Worm (Caenorhabditis elegans): ENCODE data around the gene K04C2.5.
A peak's percentile ranks its signal among the peaks of the same experiment; 100 is the strongest.

Gene K04C2.5

DNA sequence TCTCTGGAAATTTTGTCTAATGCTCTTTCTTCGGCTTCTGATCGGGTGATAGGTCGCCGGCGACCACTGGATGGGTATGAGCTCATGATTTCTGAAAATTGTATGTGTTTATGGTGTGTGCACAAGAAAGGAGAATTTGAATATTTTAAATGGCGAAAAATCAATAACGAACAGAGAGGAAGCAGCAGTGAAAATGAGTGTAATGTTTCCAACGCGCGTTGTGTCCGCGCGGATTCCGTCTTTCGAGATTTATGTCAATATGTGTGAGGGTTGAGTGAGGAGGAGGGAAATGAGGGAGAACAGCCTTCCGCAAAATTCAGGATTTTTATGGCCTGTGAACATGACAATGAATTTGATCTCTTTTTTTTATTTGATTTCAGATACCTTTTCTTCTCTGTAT, 37.3 kb upstream of the K04C2.5 start, which contains the start of gene flap-1:
TSS of gene flap-1 (minus strand) at position 101 of the 400 bp plus-strand sequence.
- TF ChIP-seq fos-1 (tag; optimal IDR thresholded peaks at IDR 0.05) (no peak), ztf-4 (tag; optimal IDR thresholded peaks at IDR 0.05) (no peak), pha-4 (tag; optimal IDR thresholded peaks at IDR 0.05) (no peak), ama-1 (optimal IDR thresholded peaks at IDR 0.05) (no peak)

DNA sequence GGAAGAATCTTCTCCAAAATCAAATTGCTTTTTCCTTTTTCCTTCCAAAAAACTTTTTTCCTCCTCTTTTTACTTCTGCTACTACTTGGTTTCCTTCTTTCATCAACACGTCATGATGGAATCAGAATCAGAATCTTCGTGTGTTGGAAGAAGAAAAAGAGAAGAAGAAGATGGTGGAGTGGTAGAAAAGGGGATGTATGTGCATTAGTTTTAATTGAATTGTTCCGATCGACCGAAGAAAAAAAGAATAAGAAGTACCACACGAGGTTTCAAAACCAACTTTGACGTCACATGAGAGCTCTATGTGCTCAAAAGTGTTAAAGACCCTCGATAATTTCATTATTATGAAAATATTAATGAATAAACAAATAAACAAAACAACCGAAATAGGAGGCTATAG, 23.4 kb upstream of the K04C2.5 start:
- peak; percentile 31 for TF ChIP-seq fkh-10 (GFP tag; optimal IDR thresholded peaks at IDR 0.05)
- no peak for TF ChIP-seq nfya-1 (tag; optimal IDR thresholded peaks at IDR 0.05; ENCODE audit: insufficient read depth)

DNA sequence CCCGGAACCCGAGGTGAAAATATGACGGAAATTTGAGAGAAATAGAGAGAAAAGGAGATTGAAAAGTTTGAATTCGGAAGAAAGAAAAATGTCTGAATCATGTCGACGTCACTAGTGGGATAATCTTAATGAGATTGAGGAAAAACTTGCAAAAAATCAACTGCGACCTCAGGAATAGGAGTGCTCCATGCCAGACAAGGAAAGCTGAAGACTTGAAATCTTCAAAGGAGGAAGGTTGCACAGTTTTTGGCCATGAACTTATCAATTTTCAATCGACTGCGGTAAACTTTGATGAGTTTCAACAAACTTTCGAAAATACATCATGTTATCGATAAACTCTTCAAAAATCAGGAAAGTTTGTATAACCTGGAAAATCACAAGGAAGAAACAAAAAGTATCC, 20.9 kb upstream of the K04C2.5 start, which contains the start of gene pdf-1:
TSS of gene pdf-1 (minus strand) at position 101 of the 400 bp plus-strand sequence.
- no peak for TF ChIP-seq egl-27 (tag; optimal IDR thresholded peaks at IDR 0.05)
- no peak for TF ChIP-seq ceh-9 (tag; optimal IDR thresholded peaks at IDR 0.05)
- TF ChIP-seq ztf-11 (tag; optimal IDR thresholded peaks at IDR 0.05): no peak
- no peak for TF ChIP-seq nfya-1 (tag; optimal IDR thresholded peaks at IDR 0.05; ENCODE audit: insufficient read depth)
- TF ChIP-seq daf-12 (tag; optimal IDR thresholded peaks at IDR 0.05): no peak

DNA sequence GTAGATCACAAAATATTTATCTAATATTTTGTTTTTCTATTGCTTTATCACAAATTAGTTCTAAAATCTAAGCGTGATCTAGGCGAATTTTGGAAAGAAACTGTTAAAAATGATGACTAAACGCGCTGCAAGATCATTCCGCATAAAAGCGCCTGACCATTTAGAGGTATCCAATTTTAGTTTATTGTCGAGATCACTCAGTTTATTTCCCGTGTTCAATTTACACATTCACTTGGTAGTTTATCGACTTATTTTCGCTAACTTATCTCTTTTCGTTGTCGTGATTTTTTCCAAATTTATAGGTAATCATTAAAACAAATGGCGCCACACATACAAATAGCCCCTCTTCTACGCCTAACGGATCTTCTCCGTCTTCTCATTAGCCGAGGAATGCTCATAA, 14.9 kb upstream of the K04C2.5 start, which contains the start of gene T07E3.2:
TSS of gene T07E3.2 (plus strand) at position 301 of the 400 bp plus-strand sequence.
- no peak for TF ChIP-seq lin-39 (tag; optimal IDR thresholded peaks at IDR 0.05)
- no peak for TF ChIP-seq ceh-82 (tag; optimal IDR thresholded peaks at IDR 0.05)
- no peak for TF ChIP-seq pha-4 (tag; optimal IDR thresholded peaks at IDR 0.05)
- no peak for TF ChIP-seq egl-27 (tag; optimal IDR thresholded peaks at IDR 0.05)
- TF ChIP-seq ztf-11 (tag; optimal IDR thresholded peaks at IDR 0.05): no peak
- no peak for TF ChIP-seq daf-12 (tag; optimal IDR thresholded peaks at IDR 0.05)

DNA sequence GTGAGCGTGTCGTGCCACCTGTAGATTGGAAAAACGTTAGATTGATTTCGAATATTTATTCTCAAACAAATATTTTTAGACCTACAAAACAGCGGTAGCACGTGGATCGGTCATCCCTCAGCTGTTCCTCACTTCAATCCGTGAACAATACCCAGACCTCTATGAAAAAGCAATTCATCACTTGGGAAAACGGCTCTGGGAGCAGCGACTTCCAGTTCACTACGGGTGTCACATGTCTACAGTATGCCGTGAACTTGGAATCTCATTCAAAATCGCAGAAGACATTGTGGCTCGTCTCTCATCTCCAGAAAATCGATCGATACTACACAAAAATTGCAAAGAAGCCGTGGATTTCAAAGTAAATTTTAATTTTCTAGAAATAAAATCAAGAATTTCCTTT, 13.0 kb upstream of the K04C2.5 start:
- no peak for TF ChIP-seq fkh-10 (GFP tag; optimal IDR thresholded peaks at IDR 0.05)
- no peak for TF ChIP-seq elt-1 (tag; optimal IDR thresholded peaks at IDR 0.05)
- TF ChIP-seq hmg-11 (tag; optimal IDR thresholded peaks at IDR 0.05): no peak
- TF ChIP-seq R02D3.7 (tag; optimal IDR thresholded peaks at IDR 0.05): no peak
- TF ChIP-seq ztf-11 (tag; optimal IDR thresholded peaks at IDR 0.05): no peak
- TF ChIP-seq pqm-1 (tag; optimal IDR thresholded peaks at IDR 0.05): no peak
- no peak for TF ChIP-seq zag-1 (tag; optimal IDR thresholded peaks at IDR 0.05)
- TF ChIP-seq snpc-4 (tag; optimal IDR thresholded peaks at IDR 0.05): no peak

DNA sequence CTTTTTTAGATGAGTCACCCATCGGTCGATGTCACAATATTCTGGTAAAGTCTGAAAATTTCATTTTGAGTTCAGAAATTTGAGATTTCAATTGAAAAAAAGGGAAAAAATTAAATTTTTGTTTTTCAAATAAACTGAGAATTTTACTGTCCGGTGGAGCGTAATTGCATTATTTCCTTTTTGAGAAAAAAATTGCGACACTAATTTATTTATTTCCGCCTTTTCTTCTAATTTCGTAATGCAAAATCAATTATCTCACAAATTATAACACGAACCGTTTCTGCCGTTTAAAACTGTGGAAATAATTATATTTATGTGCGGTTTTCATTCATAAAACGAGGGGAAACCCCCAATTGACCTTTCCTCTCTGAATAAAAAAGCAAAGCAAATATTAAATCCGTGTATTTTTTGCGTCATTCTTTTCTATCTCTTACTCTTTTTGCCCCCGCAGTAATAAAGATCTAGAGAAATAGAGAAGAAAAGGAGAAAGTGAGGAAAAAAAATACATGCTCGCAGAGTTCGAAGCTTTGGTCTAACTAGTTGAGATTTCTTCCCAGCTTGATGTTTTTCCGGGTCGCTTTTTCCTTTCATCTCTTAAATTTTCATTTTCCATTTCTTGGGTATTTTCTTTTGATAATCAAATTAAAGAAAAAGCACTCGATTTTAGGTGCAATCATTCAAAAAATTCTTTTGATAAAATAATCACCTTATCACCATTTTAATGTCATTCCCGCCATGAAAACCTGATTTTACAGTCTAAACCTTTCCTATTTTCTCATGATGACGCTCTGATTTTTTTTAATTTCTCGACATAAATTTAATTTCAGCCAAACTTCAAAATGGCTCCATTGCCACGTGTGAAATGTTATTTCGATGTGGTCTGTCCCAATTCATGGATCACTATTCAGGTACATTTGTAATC, 11.9 kb upstream of the K04C2.5 start, which contains the start of the genes brc-2 and T07E3.3:
TSS of gene brc-2 (minus strand) at position 51 of the 922 bp plus-strand sequence.
TSS of gene T07E3.3 (plus strand) at position 822 of the 922 bp plus-strand sequence.
- TF ChIP-seq hmg-11 (tag; optimal IDR thresholded peaks at IDR 0.05): peak; percentile 5
- peak; percentile 60 for TF ChIP-seq elt-2 (tag; optimal IDR thresholded peaks at IDR 0.05)
- peak; percentile 67 for TF ChIP-seq pha-4 (tag; optimal IDR thresholded peaks at IDR 0.05)
- TF ChIP-seq unc-62 (GFP tag; optimal IDR thresholded peaks at IDR 0.05): no peak
- TF ChIP-seq nhr-12 (tag; optimal IDR thresholded peaks at IDR 0.05): no peak
- peak; percentile 0 for TF ChIP-seq nfya-1 (tag; optimal IDR thresholded peaks at IDR 0.05; ENCODE audit: insufficient read depth)
- TF ChIP-seq skn-1 (tag; optimal IDR thresholded peaks at IDR 0.05): peak; percentile 14
- no peak for TF ChIP-seq zag-1 (tag; optimal IDR thresholded peaks at IDR 0.05)
- no peak for TF ChIP-seq nhr-23 (tag; optimal IDR thresholded peaks at IDR 0.05)
- TF ChIP-seq nhr-25 (tag; optimal IDR thresholded peaks at IDR 0.05): no peak
- TF ChIP-seq ceh-16 (tag; optimal IDR thresholded peaks at IDR 0.05): no peak
- TF ChIP-seq pqm-1 (tag; optimal IDR thresholded peaks at IDR 0.05): peak; percentile 42
- TF ChIP-seq lin-15B (tag; optimal IDR thresholded peaks at IDR 0.05): no peak

DNA sequence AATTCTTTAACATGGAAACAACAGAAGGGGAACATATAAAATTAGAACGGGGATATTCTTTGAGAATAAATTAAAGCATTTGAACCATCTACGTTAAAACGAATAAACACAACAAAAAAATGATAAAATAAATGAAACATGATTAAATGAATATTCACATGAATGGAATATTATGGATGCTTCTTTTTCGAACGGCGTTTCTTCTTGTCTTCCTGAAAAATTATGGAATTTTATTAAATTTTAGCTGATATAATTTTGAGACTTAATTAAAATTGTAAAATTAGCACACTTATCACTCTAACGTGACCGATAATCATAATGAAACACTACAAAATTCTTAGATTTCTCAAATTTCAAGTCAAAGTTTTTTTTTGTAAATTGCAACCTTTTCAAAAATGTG, 9.1 kb upstream of the K04C2.5 start:
- no peak for TF ChIP-seq pqm-1 (tag; optimal IDR thresholded peaks at IDR 0.05)
- no peak for TF ChIP-seq nhr-28 (tag; optimal IDR thresholded peaks at IDR 0.05)
- no peak for TF ChIP-seq lin-15B (tag; optimal IDR thresholded peaks at IDR 0.05)
- no peak for TF ChIP-seq hmg-11 (tag; optimal IDR thresholded peaks at IDR 0.05)
- TF ChIP-seq unc-39 (tag; optimal IDR thresholded peaks at IDR 0.05): no peak
- TF ChIP-seq fos-1 (tag; optimal IDR thresholded peaks at IDR 0.05): no peak
- no peak for TF ChIP-seq egl-27 (tag; optimal IDR thresholded peaks at IDR 0.05)
- peak; percentile 2 for TF ChIP-seq nhr-23 (tag; optimal IDR thresholded peaks at IDR 0.05)
- TF ChIP-seq unc-62 (GFP tag; optimal IDR thresholded peaks at IDR 0.05): no peak
- TF ChIP-seq mdl-1 (tag; optimal IDR thresholded peaks at IDR 0.05): no peak
- TF ChIP-seq ceh-9 (tag; optimal IDR thresholded peaks at IDR 0.05): no peak
- no peak for TF ChIP-seq ZK546.5 (tag; optimal IDR thresholded peaks at IDR 0.05)
- no peak for TF ChIP-seq sea-2 (GFP tag; optimal IDR thresholded peaks at IDR 0.05)
- no peak for TF ChIP-seq nhr-11 (tag; optimal IDR thresholded peaks at IDR 0.05)
- TF ChIP-seq lsy-12 (tag; optimal IDR thresholded peaks at IDR 0.05): no peak
- TF ChIP-seq skn-1 (tag; optimal IDR thresholded peaks at IDR 0.05): no peak
- no peak for TF ChIP-seq pha-4 (tag; optimal IDR thresholded peaks at IDR 0.05)
- peak; percentile 9 for TF ChIP-seq aly-2 (tag; optimal IDR thresholded peaks at IDR 0.05)
- TF ChIP-seq ztf-11 (tag; optimal IDR thresholded peaks at IDR 0.05): no peak
- TF ChIP-seq nhr-76 (tag; optimal IDR thresholded peaks at IDR 0.05): no peak
- TF ChIP-seq ceh-28 (tag; optimal IDR thresholded peaks at IDR 0.05): peak; percentile 23
- no peak for TF ChIP-seq fkh-10 (GFP tag; optimal IDR thresholded peaks at IDR 0.05)
